Worm (Caenorhabditis elegans): ENCODE data around the gene fbxb-99.

Gene fbxb-99

DNA sequence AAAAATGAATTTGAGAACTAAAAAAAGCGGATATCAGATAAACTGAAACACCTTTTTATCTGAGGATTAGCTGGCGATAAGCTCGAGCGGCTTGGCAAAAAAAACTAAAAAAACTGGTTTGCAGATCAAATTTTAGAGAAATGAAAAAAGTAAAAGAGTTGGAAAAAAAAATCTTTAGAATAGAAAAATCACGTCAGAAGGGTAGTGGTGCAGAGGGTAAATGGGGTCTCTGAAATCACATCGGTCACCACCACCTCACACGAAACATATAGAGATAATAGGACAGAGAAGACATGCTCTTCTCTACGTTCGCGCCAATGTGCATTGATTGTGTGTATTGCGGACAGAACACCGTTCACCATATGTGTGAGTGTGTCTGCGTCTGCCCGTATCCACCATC is 12.0 kb downstream of the fbxb-99 start:
- TF ChIP-seq hmg-4 (GFP tag; optimal IDR thresholded peaks at IDR 0.05), result no peak

- TF ChIP-seq B0310.2 (tag; optimal IDR thresholded peaks at IDR 0.05) (no peak), scrt-1 (GFP tag; IDR thresholded peaks at IDR 0.05) (no peak), flt-1 (GFP tag; IDR thresholded peaks at IDR 0.05) (no peak), tbx-11 (GFP tag; IDR thresholded peaks at IDR 0.05) (no peak), F13C5.2 (tag; optimal IDR thresholded peaks at IDR 0.05) (no peak), ama-1 (optimal IDR thresholded peaks at IDR 0.05) (no peak), ets-7 (tag; optimal IDR thresholded peaks at IDR 0.05) (no peak), hmbx-1 (tag; optimal IDR thresholded peaks at IDR 0.05) (no peak), hnd-1 (tag; optimal IDR thresholded peaks at IDR 0.05) (no peak), ceh-36 (tag; optimal IDR thresholded peaks at IDR 0.05) (no peak), ceh-13 (GFP tag; optimal IDR thresholded peaks at IDR 0.05) (no peak), aly-1 (tag; optimal IDR thresholded peaks at IDR 0.05) (no peak), hmg-4 (GFP tag; optimal IDR thresholded peaks at IDR 0.05) (no peak), tra-4 (tag; optimal IDR thresholded peaks at IDR 0.05) (no peak), sea-1 (GFP tag; conservative IDR thresholded peaks at IDR 0.05) (no peak), pes-1 (GFP tag; IDR thresholded peaks at IDR 0.05) (no peak), tbx-37 (GFP tag; conservative IDR thresholded peaks at IDR 0.05) (no peak)
Measured at ce11 chrII:3779463-3779862, 13.8 kb downstream of the fbxb-99 start, which contains the start of gene T24E12.11. TSS of gene T24E12.11 (minus strand) at chrII:3779563.

DNA sequence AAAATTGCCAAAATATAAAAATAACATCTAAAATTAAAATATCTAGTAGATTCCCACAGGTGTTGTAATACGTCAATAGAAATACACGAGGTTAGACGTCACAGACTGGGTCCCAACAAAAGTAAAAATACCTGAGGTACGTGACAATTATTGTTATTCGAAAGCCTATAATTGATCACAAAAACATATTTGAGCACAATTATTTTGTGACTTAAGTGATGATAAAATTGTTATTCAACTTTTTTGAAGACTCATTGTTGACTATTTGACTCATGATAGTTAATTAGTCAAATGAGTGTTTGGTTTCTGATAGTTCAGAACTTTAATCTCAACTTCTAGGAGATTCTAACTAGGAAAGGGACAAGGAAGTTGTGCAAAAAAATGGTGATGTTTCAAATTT is 15.4 kb downstream of the fbxb-99 start:
- TF ChIP-seq ceh-13 (GFP tag; optimal IDR thresholded peaks at IDR 0.05) (no peak), F13C5.2 (tag; optimal IDR thresholded peaks at IDR 0.05) (no peak), aly-1 (tag; optimal IDR thresholded peaks at IDR 0.05) (no peak), tbx-37 (GFP tag; conservative IDR thresholded peaks at IDR 0.05) (no peak), hmbx-1 (tag; optimal IDR thresholded peaks at IDR 0.05) (no peak), scrt-1 (GFP tag; IDR thresholded peaks at IDR 0.05) (no peak), pes-1 (GFP tag; IDR thresholded peaks at IDR 0.05) (no peak), tra-4 (tag; optimal IDR thresholded peaks at IDR 0.05) (no peak), hmg-4 (GFP tag; optimal IDR thresholded peaks at IDR 0.05) (no peak), tbx-11 (GFP tag; IDR thresholded peaks at IDR 0.05) (no peak), flt-1 (GFP tag; IDR thresholded peaks at IDR 0.05) (no peak), B0310.2 (tag; optimal IDR thresholded peaks at IDR 0.05) (no peak), ets-7 (tag; optimal IDR thresholded peaks at IDR 0.05) (no peak)

DNA sequence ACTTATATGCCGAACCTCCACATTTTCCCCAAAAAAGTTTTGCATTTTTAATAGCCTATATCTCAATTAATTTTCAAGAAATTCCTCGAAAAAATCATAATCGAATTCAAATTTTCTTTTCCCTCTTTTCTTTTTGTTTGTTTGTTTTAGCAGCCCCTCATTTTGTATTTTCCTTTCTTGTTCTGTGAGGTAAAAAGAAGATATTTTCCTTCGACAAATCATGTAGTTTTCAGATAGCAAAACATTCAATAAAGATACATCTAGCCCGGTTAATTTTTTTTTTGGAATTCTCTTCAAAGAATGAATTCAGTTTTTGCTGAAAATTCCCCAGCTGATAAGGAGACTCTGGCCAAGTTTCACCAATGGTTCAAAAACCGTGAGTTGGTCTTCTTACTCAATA is 17.5 kb downstream of the fbxb-99 start, which contains the start of gene T24E12.3:
Gene T24E12.3 (plus strand): TSS at position 301 of the 400 bp plus-strand sequence.
- TF ChIP-seq hmg-4 (GFP tag; optimal IDR thresholded peaks at IDR 0.05) (no peak), flt-1 (GFP tag; IDR thresholded peaks at IDR 0.05) (no peak), aly-1 (tag; optimal IDR thresholded peaks at IDR 0.05) (no peak), ceh-36 (tag; optimal IDR thresholded peaks at IDR 0.05) (no peak), hmbx-1 (tag; optimal IDR thresholded peaks at IDR 0.05) (no peak), ceh-13 (GFP tag; optimal IDR thresholded peaks at IDR 0.05) (no peak), F13C5.2 (tag; optimal IDR thresholded peaks at IDR 0.05) (no peak), pes-1 (GFP tag; IDR thresholded peaks at IDR 0.05) (no peak), tra-4 (tag; optimal IDR thresholded peaks at IDR 0.05) (no peak), B0310.2 (tag; optimal IDR thresholded peaks at IDR 0.05) (no peak), ets-7 (tag; optimal IDR thresholded peaks at IDR 0.05) (no peak), hnd-1 (tag; optimal IDR thresholded peaks at IDR 0.05) (no peak), scrt-1 (GFP tag; IDR thresholded peaks at IDR 0.05) (no peak), tbx-37 (GFP tag; conservative IDR thresholded peaks at IDR 0.05) (no peak), sea-1 (GFP tag; conservative IDR thresholded peaks at IDR 0.05) (no peak), tbx-11 (GFP tag; IDR thresholded peaks at IDR 0.05) (no peak), ama-1 (optimal IDR thresholded peaks at IDR 0.05) (no peak)

ce11 chrII:3773130-3773529 is 20.1 kb downstream of the fbxb-99 start, which contains the start of gene T24E12.10:
TSS of gene T24E12.10 (minus strand) at chrII:3773230.
- TF ChIP-seq F13C5.2 (tag; optimal IDR thresholded peaks at IDR 0.05) (no peak), tbx-37 (GFP tag; conservative IDR thresholded peaks at IDR 0.05) (no peak), ceh-13 (GFP tag; optimal IDR thresholded peaks at IDR 0.05) (no peak), ets-7 (tag; optimal IDR thresholded peaks at IDR 0.05) (no peak), ceh-36 (tag; optimal IDR thresholded peaks at IDR 0.05) (no peak), sea-1 (GFP tag; conservative IDR thresholded peaks at IDR 0.05) (no peak), ama-1 (optimal IDR thresholded peaks at IDR 0.05) (no peak), aly-1 (tag; optimal IDR thresholded peaks at IDR 0.05) (no peak), hmbx-1 (tag; optimal IDR thresholded peaks at IDR 0.05) (no peak), hnd-1 (tag; optimal IDR thresholded peaks at IDR 0.05) (no peak), tra-4 (tag; optimal IDR thresholded peaks at IDR 0.05) (no peak), scrt-1 (GFP tag; IDR thresholded peaks at IDR 0.05) (no peak), B0310.2 (tag; optimal IDR thresholded peaks at IDR 0.05) (no peak), tbx-11 (GFP tag; IDR thresholded peaks at IDR 0.05) (no peak), hmg-4 (GFP tag; optimal IDR thresholded peaks at IDR 0.05) (no peak), pes-1 (GFP tag; IDR thresholded peaks at IDR 0.05) (no peak), flt-1 (GFP tag; IDR thresholded peaks at IDR 0.05) (no peak)

DNA sequence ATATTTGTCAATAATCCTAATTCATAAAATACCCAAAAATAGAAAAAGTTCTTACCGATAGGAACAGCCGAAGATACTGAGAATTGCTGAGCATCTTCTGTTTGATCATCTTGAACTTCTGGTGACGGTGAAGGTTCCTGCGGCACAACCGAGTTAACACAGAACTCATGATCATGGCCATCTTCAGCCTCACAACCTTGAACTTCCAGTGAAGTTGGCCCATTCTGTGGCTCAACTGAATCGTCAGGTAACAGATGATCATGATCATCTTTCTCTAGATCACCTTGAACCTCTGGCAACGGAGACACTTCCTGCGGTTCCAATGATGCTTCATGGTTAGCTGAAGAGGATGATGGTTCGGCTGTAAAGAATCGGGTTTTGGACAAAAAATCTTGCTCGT is 21.6 kb downstream of the fbxb-99 start:
- TF ChIP-seq tbx-37 (GFP tag; conservative IDR thresholded peaks at IDR 0.05), result no peak
- no peak for TF ChIP-seq ceh-13 (GFP tag; optimal IDR thresholded peaks at IDR 0.05)
- no peak for TF ChIP-seq B0310.2 (tag; optimal IDR thresholded peaks at IDR 0.05)
- TF ChIP-seq pes-1 (GFP tag; IDR thresholded peaks at IDR 0.05), result no peak
- TF ChIP-seq F13C5.2 (tag; optimal IDR thresholded peaks at IDR 0.05), result no peak
- TF ChIP-seq ama-1 (optimal IDR thresholded peaks at IDR 0.05), result no peak
- TF ChIP-seq sea-1 (GFP tag; conservative IDR thresholded peaks at IDR 0.05), result no peak
- TF ChIP-seq ceh-36 (tag; optimal IDR thresholded peaks at IDR 0.05), result no peak
- TF ChIP-seq tra-4 (tag; optimal IDR thresholded peaks at IDR 0.05), result no peak
- no peak for TF ChIP-seq aly-1 (tag; optimal IDR thresholded peaks at IDR 0.05)
- TF ChIP-seq scrt-1 (GFP tag; IDR thresholded peaks at IDR 0.05), result no peak
- TF ChIP-seq hmg-4 (GFP tag; optimal IDR thresholded peaks at IDR 0.05), result no peak
- no peak for TF ChIP-seq hnd-1 (tag; optimal IDR thresholded peaks at IDR 0.05)
- no peak for TF ChIP-seq tbx-11 (GFP tag; IDR thresholded peaks at IDR 0.05)
- no peak for TF ChIP-seq hmbx-1 (tag; optimal IDR thresholded peaks at IDR 0.05)
- TF ChIP-seq ets-7 (tag; optimal IDR thresholded peaks at IDR 0.05), result no peak
- no peak for TF ChIP-seq flt-1 (GFP tag; IDR thresholded peaks at IDR 0.05)

DNA sequence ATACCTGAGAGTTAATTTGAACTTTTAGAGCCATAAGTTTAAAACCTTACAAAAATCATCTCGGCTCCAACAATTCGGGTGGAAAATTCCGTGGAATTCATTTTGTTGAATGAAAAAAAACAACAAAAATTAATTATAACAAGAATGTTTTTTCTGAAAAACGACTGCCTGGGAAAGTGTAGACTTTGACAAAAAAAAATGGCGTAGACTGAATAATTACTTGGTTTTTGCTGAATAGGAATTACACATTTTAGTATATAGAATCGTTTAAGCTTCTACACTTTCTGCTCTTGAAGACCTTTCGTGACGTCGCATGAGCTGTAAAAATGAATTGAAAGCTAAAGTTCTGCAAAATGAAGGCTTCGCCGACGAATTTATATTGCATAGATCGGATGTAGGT is 28.8 kb downstream of the fbxb-99 start, which contains the start of gene srx-112:
Gene srx-112 (minus strand): TSS at position 101 of the 400 bp plus-strand sequence.
- TF ChIP-seq tbx-11 (GFP tag; IDR thresholded peaks at IDR 0.05) (no peak), scrt-1 (GFP tag; IDR thresholded peaks at IDR 0.05) (no peak), B0310.2 (tag; optimal IDR thresholded peaks at IDR 0.05) (no peak), ceh-13 (GFP tag; optimal IDR thresholded peaks at IDR 0.05) (no peak), hmbx-1 (tag; optimal IDR thresholded peaks at IDR 0.05) (no peak), tra-4 (tag; optimal IDR thresholded peaks at IDR 0.05) (no peak)

Data from whole organism, early embryonic.